Fruit fly (Drosophila melanogaster): Measurements from ENCODE around the gene ntc.
A peak's percentile ranks its signal among the peaks of the same experiment; 100 is the strongest.

ntc gene

dm6 chr3L:3770823-3771222, 35.4 kb downstream of the ntc start (continued):
- TF ChIP-seq CG10654 (GFP tag; optimal IDR thresholded peaks at IDR 0.05) (peak; percentile 5), CG3847 (GFP tag; IDR thresholded peaks at IDR 0.05) (peak; percentile 51), CG32532 (GFP tag; IDR thresholded peaks at IDR 0.05) (peak; percentile 77), aop (GFP tag; IDR thresholded peaks at IDR 0.05) (no peak), insv (GFP tag; optimal IDR thresholded peaks at IDR 0.05) (no peak), ash1 (GFP tag; optimal IDR thresholded peaks at IDR 0.05) (no peak), CG1647 (GFP tag; optimal IDR thresholded peaks at IDR 0.05) (peak; percentile 11), Hr51 (GFP tag; optimal IDR thresholded peaks at IDR 0.05) (peak; percentile 18 to 72), sima (GFP tag; optimal IDR thresholded peaks at IDR 0.05) (no peak), unpg (GFP tag; optimal IDR thresholded peaks at IDR 0.05) (peak; percentile 42), sr (GFP tag; IDR thresholded peaks at IDR 0.05) (no peak), gcm (GFP tag; optimal IDR thresholded peaks at IDR 0.05) (no peak), CG5953 (GFP tag; IDR thresholded peaks at IDR 0.05) (no peak), sisA (GFP tag; IDR thresholded peaks at IDR 0.05) (peak; percentile 35; the same call in 1 of the 2 replicates), dpn (GFP tag; optimal IDR thresholded peaks at IDR 0.05) (peak in 1 of 2 experiments; percentile 33), scrt (GFP tag; optimal IDR thresholded peaks at IDR 0.05) (peak; percentile 21), mam (GFP tag; optimal IDR thresholded peaks at IDR 0.05) (peak; percentile 27), NfI (GFP tag; optimal IDR thresholded peaks at IDR 0.05) (peak; percentile 68), H15 (GFP tag; IDR thresholded peaks at IDR 0.05) (0 out of 3 replicates have a peak, but pooled peaks have one; percentile 31), CG30020 (tag; optimal IDR thresholded peaks at IDR 0.05) (no peak), lab (GFP tag; optimal IDR thresholded peaks at IDR 0.05) (peak; percentile 57), CG7928 (GFP tag; optimal IDR thresholded peaks at IDR 0.05) (peak; percentile 1), Trl (optimal IDR thresholded peaks at IDR 0.05) (no peak), Trl (GFP tag; optimal IDR thresholded peaks at IDR 0.05) (no peak)

DNA sequence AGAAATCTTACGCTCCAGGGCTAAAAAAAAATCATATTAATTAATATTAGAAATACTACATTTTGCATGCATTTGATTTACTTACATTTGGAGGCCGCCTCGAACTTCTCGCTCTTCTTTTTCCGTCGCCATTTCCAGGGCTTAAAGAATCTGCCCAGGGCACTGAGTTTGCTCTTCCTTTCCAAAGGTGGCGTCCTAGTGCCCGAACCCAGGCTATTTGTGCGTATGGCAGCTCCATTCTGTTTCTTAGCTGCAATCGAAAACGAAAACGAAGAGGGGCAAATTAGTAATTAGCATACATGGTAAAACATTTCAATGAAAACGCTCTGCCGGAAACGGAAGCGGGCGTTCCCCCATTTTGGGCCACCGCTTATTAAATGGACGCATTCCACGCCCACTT, 37.1 kb downstream of the ntc start:
- TF ChIP-seq Sry-δ (GFP tag; optimal IDR thresholded peaks at IDR 0.05) (no peak), CTCF (GFP tag; optimal IDR thresholded peaks at IDR 0.05) (peak; percentile 88), nerfin-2 (GFP tag; IDR thresholded peaks at IDR 0.05; ENCODE audit: partially characterized antibody) (0 out of 2 replicates have a peak, but pooled peaks have one; percentile 36), CG14965 (GFP tag; optimal IDR thresholded peaks at IDR 0.05; ENCODE audit: borderline replicate concordance) (peak; percentile 53), CG17328 (GFP tag; IDR thresholded peaks at IDR 0.05) (0 out of 2 replicates have a peak, but pooled peaks have one; percentile 21), Mrtf (GFP tag; IDR thresholded peaks at IDR 0.05) (0 out of 3 replicates have a peak, but pooled peaks have one; percentile 28), Med (GFP tag) (peak; percentile 35), CG17385 (GFP tag; optimal IDR thresholded peaks at IDR 0.05) (peak; percentile 0), CG9797 (GFP tag; optimal IDR thresholded peaks at IDR 0.05) (no peak), CG31365 (tag; optimal IDR thresholded peaks at IDR 0.05) (peak; percentile 13), nom (GFP tag; optimal IDR thresholded peaks at IDR 0.05) (no peak), stwl (tag; optimal IDR thresholded peaks at IDR 0.05) (peak; percentile 15), ara (GFP tag; IDR thresholded peaks at IDR 0.05) (0 out of 2 replicates have a peak, but pooled peaks have one; percentile 33)

DNA sequence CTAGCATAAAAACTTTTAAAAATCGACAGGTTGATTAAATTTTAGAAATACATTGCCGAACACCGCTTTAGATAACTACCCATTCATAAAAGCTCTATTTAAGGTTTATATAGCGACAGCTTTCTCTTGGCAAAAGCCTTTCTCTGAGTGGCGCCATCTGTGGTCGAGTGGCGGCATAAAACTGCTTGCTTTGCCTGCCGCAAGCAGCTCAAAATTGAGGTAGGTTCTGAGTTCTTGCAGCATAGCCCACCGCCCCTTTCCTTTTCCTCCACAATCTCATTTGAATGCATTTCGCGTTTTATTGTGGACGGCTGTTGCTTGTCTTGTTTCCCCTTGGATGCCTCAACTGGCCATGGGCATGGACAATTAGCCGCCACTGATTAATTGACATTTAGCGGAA, 38.4 kb downstream of the ntc start:
- TF ChIP-seq Mad (GFP tag; optimal IDR thresholded peaks at IDR 0.05) = peak; percentile 70
- TF ChIP-seq en (GFP tag; optimal IDR thresholded peaks at IDR 0.05) = peak; percentile 71
- peak; percentile 37 for TF ChIP-seq CG2116 (GFP tag; optimal IDR thresholded peaks at IDR 0.05)
- TF ChIP-seq Ets97D (GFP tag; optimal IDR thresholded peaks at IDR 0.05) = no peak
- TF ChIP-seq CG6791 (GFP tag; IDR thresholded peaks at IDR 0.05; ENCODE audit: partially characterized antibody) = no peak
- TF ChIP-seq jumu (GFP tag; optimal IDR thresholded peaks at IDR 0.05) = peak; percentile 52
- TF ChIP-seq CG31365 (tag; optimal IDR thresholded peaks at IDR 0.05) = peak; percentile 96
- no peak for TF ChIP-seq tap (tag; optimal IDR thresholded peaks at IDR 0.05)
- no peak for TF ChIP-seq Hr78 (GFP tag; optimal IDR thresholded peaks at IDR 0.05)
- no peak for TF ChIP-seq cas (GFP tag; IDR thresholded peaks at IDR 0.05)
- peak; percentile 65 for TF ChIP-seq pum (GFP tag; optimal IDR thresholded peaks at IDR 0.05)
- TF ChIP-seq CG6175 (GFP tag; IDR thresholded peaks at IDR 0.05) = peak; percentile 74; the same call in 1 of the 3 replicates
- TF ChIP-seq nerfin-2 (GFP tag; IDR thresholded peaks at IDR 0.05; ENCODE audit: partially characterized antibody) = peak; percentile 32; the same call in 1 of the 2 replicates
- TF ChIP-seq twi (tag; optimal IDR thresholded peaks at IDR 0.05) = no peak
- no peak for TF ChIP-seq CG15696 (tag; optimal IDR thresholded peaks at IDR 0.05)
- TF ChIP-seq CG14965 (GFP tag; optimal IDR thresholded peaks at IDR 0.05; ENCODE audit: borderline replicate concordance) = peak; percentile 98
